Worm (Caenorhabditis elegans) whole organism, L3 larva: ENCODE measurements around the gene C33A12.19.

ENCODE experiments used
- R02D3.7 ChIP-seq: fragments of 150-350 bp; optimal IDR thresholded peaks from 2 replicates; lab custom pipeline; 2014; ENCODE audit warnings: missing biosample characterization, missing genetic modification characterization
- ZK546.5 ChIP-seq: sonication (generic microtip); optimal IDR thresholded peaks from 2 replicates; lab custom pipeline; 2017; ENCODE audit warnings: missing biosample characterization, missing genetic modification characterization
- aly-2 ChIP-seq: fragments of 150-350 bp; optimal IDR thresholded peaks from 2 replicates; lab custom pipeline; 2014; ENCODE audit warnings: missing biosample characterization, missing genetic modification characterization
- ama-1 ChIP-seq: fragments of 150-350 bp; optimal IDR thresholded peaks from 2 replicates; lab custom pipeline; 2018
- ceh-16 ChIP-seq: sonication (generic microtip); optimal IDR thresholded peaks from 2 replicates; lab custom pipeline; 2017; ENCODE audit warnings: missing biosample characterization, missing genetic modification characterization
- ceh-28 ChIP-seq: fragments of 150-350 bp; optimal IDR thresholded peaks from 2 replicates; lab custom pipeline; 2014; ENCODE audit warnings: missing biosample characterization, missing genetic modification reagents, missing genetic modification characterization
- ceh-82 ChIP-seq: fragments of 150-350 bp; optimal IDR thresholded peaks from 2 replicates; lab custom pipeline; 2014; ENCODE audit warnings: missing biosample characterization, missing genetic modification characterization
- ceh-9 ChIP-seq: sonication (generic microtip); optimal IDR thresholded peaks from 2 replicates; lab custom pipeline; 2018; ENCODE audit warnings: missing biosample characterization, missing genetic modification characterization
- daf-12 ChIP-seq: fragments of 150-350 bp; optimal IDR thresholded peaks from 2 replicates; lab custom pipeline; 2014; ENCODE audit warnings: missing biosample characterization, missing genetic modification reagents, missing genetic modification characterization
- egl-27 ChIP-seq: sonication (generic microtip); optimal IDR thresholded peaks from 4 replicates; lab custom pipeline; 2017; ENCODE audit warnings: missing biosample characterization, missing genetic modification reagents, missing genetic modification characterization
- egl-5 ChIP-seq: fragments of 150-350 bp; optimal IDR thresholded peaks from 2 replicates; lab custom pipeline; 2017; ENCODE audit warnings: missing biosample characterization, missing genetic modification reagents, missing genetic modification characterization, inconsistent platforms
- elt-1 ChIP-seq: fragments of 150-350 bp; optimal IDR thresholded peaks from 2 replicates; lab custom pipeline; 2014; ENCODE audit warnings: missing biosample characterization, missing genetic modification characterization
- elt-2 ChIP-seq: sonication (generic microtip); optimal IDR thresholded peaks from 2 replicates; lab custom pipeline; 2016; ENCODE audit warnings: missing genetic modification reagents, mild to moderate bottlenecking, missing genetic modification characterization, missing compliant biosample characterization
- elt-3 ChIP-seq, 3 experiments: fragments of 150-350 bp in 1 of 3; sonication (generic microtip) in 2 of 3; optimal IDR thresholded peaks; 2 replicates in 2 of 3; 4 replicates in 1 of 3; lab custom pipeline; 2014 to 2017; ENCODE audit warnings: missing biosample characterization in 3 of 3, missing genetic modification characterization in 3 of 3
- fkh-10 ChIP-seq: sonication (generic microtip); optimal IDR thresholded peaks from 2 replicates; lab custom pipeline; 2017; ENCODE audit warnings: missing biosample characterization, missing genetic modification reagents, missing genetic modification characterization
- fkh-2 ChIP-seq: fragments of 150-350 bp; optimal IDR thresholded peaks from 2 replicates; lab custom pipeline; 2014; ENCODE audit warnings: missing biosample characterization, missing genetic modification reagents, missing genetic modification characterization
- fos-1 ChIP-seq: fragments of 150-350 bp; optimal IDR thresholded peaks from 2 replicates; lab custom pipeline; 2014; ENCODE audit warnings: missing biosample characterization, missing genetic modification characterization
- hmg-11 ChIP-seq: sonication (generic microtip); optimal IDR thresholded peaks from 2 replicates; lab custom pipeline; 2016; ENCODE audit warnings: missing genetic modification characterization, missing compliant biosample characterization
- jun-1 ChIP-seq: fragments of 150-350 bp; optimal IDR thresholded peaks from 2 replicates; lab custom pipeline; 2014; ENCODE audit warnings: missing biosample characterization, missing genetic modification reagents, missing genetic modification characterization
- lin-15B ChIP-seq: fragments of 150-350 bp; optimal IDR thresholded peaks from 2 replicates; lab custom pipeline; 2014; ENCODE audit warnings: missing biosample characterization, missing genetic modification characterization
- lin-39 ChIP-seq: fragments of 150-350 bp; optimal IDR thresholded peaks from 2 replicates; lab custom pipeline; 2018; ENCODE audit warnings: missing biosample characterization, missing genetic modification reagents, missing genetic modification characterization
- mdl-1 ChIP-seq: fragments of 150-350 bp; optimal IDR thresholded peaks from 2 replicates; lab custom pipeline; 2014; ENCODE audit warnings: missing biosample characterization, missing genetic modification characterization
- mml-1 ChIP-seq: fragments of 150-350 bp; sonication (generic microtip); optimal IDR thresholded peaks from 3 replicates; lab custom pipeline; 2014; ENCODE audit warnings: missing biosample characterization, missing genetic modification characterization
- nhr-12 ChIP-seq: fragments of 150-350 bp; optimal IDR thresholded peaks from 2 replicates; lab custom pipeline; 2014; ENCODE audit warnings: missing biosample characterization, missing genetic modification characterization
- nhr-23 ChIP-seq: fragments of 150-350 bp; optimal IDR thresholded peaks from 2 replicates; lab custom pipeline; 2014; ENCODE audit warnings: missing biosample characterization, missing genetic modification reagents, missing genetic modification characterization
- nhr-237 ChIP-seq: fragments of 150-350 bp; optimal IDR thresholded peaks from 2 replicates; lab custom pipeline; 2014; ENCODE audit warnings: missing biosample characterization, missing genetic modification characterization
- nhr-25 ChIP-seq: sonication (generic microtip); optimal IDR thresholded peaks from 2 replicates; lab custom pipeline; 2017; ENCODE audit warnings: missing biosample characterization, missing genetic modification characterization
- nhr-28 ChIP-seq: fragments of 150-350 bp; optimal IDR thresholded peaks from 2 replicates; lab custom pipeline; 2014; ENCODE audit warnings: missing biosample characterization, missing genetic modification characterization
- nhr-43 ChIP-seq: sonication (generic microtip); optimal IDR thresholded peaks from 2 replicates; lab custom pipeline; 2016; ENCODE audit warnings: mild to moderate bottlenecking, missing genetic modification characterization, missing compliant biosample characterization; ENCODE audit not compliant: poor library complexity, severe bottlenecking
- nhr-67 ChIP-seq: fragments of 150-350 bp; optimal IDR thresholded peaks from 2 replicates; lab custom pipeline; 2014; ENCODE audit warnings: missing biosample characterization, missing genetic modification characterization
- nhr-76 ChIP-seq: fragments of 150-350 bp; sonication (generic microtip); optimal IDR thresholded peaks from 5 replicates; lab custom pipeline; 2014; ENCODE audit warnings: missing biosample characterization, missing genetic modification characterization
- nhr-77 ChIP-seq: fragments of 150-350 bp; optimal IDR thresholded peaks from 2 replicates; lab custom pipeline; 2014; ENCODE audit warnings: missing biosample characterization, missing genetic modification characterization
- pha-4 ChIP-seq: fragments of 150-350 bp; optimal IDR thresholded peaks from 2 replicates; lab custom pipeline; 2014; ENCODE audit warnings: missing biosample characterization, missing genetic modification reagents, missing genetic modification characterization
- pqm-1 ChIP-seq: fragments of 150-350 bp; optimal IDR thresholded peaks from 2 replicates; lab custom pipeline; 2017; ENCODE audit warnings: missing biosample characterization, missing genetic modification characterization, inconsistent platforms
- sea-2 ChIP-seq: fragments of 150-350 bp; sonication (generic microtip); optimal IDR thresholded peaks from 4 replicates; lab custom pipeline; 2014; ENCODE audit warnings: missing biosample characterization, missing genetic modification reagents, missing genetic modification characterization
- skn-1 ChIP-seq: fragments of 150-350 bp; optimal IDR thresholded peaks from 2 replicates; lab custom pipeline; 2014; ENCODE audit warnings: missing biosample characterization, missing genetic modification characterization
- snpc-4 ChIP-seq: fragments of 150-350 bp; optimal IDR thresholded peaks from 2 replicates; lab custom pipeline; 2014; ENCODE audit warnings: missing biosample characterization, missing genetic modification characterization
- unc-39 ChIP-seq: sonication (generic microtip); optimal IDR thresholded peaks from 4 replicates; lab custom pipeline; 2017; ENCODE audit warnings: missing biosample characterization, missing genetic modification characterization
- unc-62 ChIP-seq: fragments of 150-350 bp; sonication (generic microtip); optimal IDR thresholded peaks from 4 replicates; lab custom pipeline; 2014; ENCODE audit warnings: missing biosample characterization, missing genetic modification reagents, missing genetic modification characterization
- zag-1 ChIP-seq: fragments of 150-350 bp; optimal IDR thresholded peaks from 2 replicates; lab custom pipeline; 2014; ENCODE audit warnings: missing biosample characterization, missing genetic modification characterization
- ztf-4 ChIP-seq: fragments of 150-350 bp; optimal IDR thresholded peaks from 2 replicates; lab custom pipeline; 2014; ENCODE audit warnings: missing biosample characterization, missing genetic modification characterization

C33A12.19 gene

DNA sequence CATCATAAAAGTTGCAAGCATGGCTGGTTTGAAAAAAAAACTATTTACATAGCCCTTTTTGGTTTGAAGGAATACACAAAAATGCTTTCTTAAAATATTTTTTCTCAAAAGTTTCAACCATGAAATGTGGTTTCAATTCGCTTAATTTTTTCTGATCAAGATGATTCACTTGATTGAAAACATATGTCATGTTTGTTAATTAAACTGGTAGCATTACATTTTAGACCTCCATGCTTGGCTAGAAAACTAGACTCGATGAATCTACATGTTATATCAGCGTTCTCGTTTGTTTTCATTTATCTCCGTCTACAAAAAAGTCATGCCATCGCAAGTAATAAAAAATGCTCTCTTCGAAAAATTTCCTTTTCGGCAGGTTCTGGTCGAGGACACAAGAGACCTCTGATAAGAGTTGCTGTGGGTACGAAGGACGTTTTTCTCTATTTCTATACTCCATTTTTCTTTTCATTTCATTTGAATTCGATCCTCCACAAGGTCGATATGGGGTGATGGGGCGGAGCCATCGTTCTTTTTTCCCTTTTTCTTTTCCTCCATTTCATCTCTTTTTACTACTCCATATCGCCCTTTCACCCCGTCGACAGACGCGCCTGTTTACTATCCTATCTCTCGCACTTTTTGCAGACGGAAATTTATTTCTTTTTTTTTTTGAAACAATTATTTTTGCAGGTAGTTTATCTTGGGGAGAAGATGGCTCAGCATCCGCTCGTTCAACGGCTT, 9.1 kb downstream of the C33A12.19 start, which contains the start of gene elo-1 (continued):
- TF ChIP-seq nhr-76 (tag; lab: Kevin White, UChicago) (no peak), nhr-77 (tag; lab: Kevin White, UChicago) (no peak), sea-2 (GFP tag; lab: Kevin White, UChicago) (no peak), elt-1 (tag; lab: Kevin White, UChicago) (no peak), nhr-237 (no peak), mml-1 (tag; lab: Kevin White, UChicago) (no peak), ceh-28 (tag; lab: Kevin White, UChicago) (no peak), daf-12 (tag; lab: Kevin White, UChicago) (no peak), ceh-82 (no peak), fkh-2 (tag; lab: Kevin White, UChicago) (no peak), ama-1 (no peak), jun-1 (tag; lab: Kevin White, UChicago) (peak; percentile 53), ceh-9 (no peak), zag-1 (tag; lab: Kevin White, UChicago) (no peak), ztf-4 (tag; lab: Kevin White, UChicago) (no peak), nhr-12 (tag; lab: Kevin White, UChicago) (no peak), hmg-11 (tag; lab: Kevin White, UChicago) (no peak), nhr-28 (tag; lab: Kevin White, UChicago) (no peak), lin-15B (tag; lab: Kevin White, UChicago) (no peak), fos-1 (tag; lab: Kevin White, UChicago) (peak; percentile 19), egl-5 (tag; lab: Kevin White, UChicago) (no peak), nhr-67 (no peak), egl-27 (peak; percentile 30)

DNA sequence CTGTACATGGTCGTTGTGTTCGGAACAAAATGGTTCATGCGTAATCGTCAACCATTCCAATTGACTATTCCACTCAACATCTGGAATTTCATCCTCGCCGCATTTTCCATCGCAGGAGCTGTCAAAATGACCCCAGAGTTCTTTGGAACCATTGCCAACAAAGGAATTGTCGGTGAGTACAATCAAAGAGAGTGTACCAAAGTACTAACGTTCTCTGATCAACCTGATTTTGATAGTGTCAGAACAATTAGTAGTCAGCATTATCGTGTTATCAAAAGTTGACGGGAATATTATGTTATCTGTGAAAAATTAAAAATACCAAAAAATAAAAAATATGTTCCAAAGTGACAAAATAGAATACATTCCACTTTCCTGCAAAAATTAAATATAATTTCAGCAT, 10.2 kb downstream of the C33A12.19 start:
- TF ChIP-seq ztf-4 (tag; lab: Kevin White, UChicago) (no peak), skn-1 (tag; lab: Kevin White, UChicago) (peak; percentile 7), lin-15B (tag; lab: Kevin White, UChicago) (no peak), fos-1 (tag; lab: Kevin White, UChicago) (no peak), ceh-16 (tag; lab: Kevin White, UChicago) (no peak), egl-5 (tag; lab: Kevin White, UChicago) (no peak), ZK546.5 (tag; lab: Kevin White, UChicago) (no peak), jun-1 (tag; lab: Kevin White, UChicago) (no peak), zag-1 (tag; lab: Kevin White, UChicago) (no peak), hmg-11 (tag; lab: Kevin White, UChicago) (no peak), nhr-25 (tag; lab: Kevin White, UChicago) (no peak), lin-39 (tag; lab: Kevin White, UChicago) (no peak), aly-2 (tag; lab: Kevin White, UChicago) (no peak), pha-4 (peak; percentile 48), mdl-1 (no peak), fkh-10 (no peak), sea-2 (GFP tag; lab: Kevin White, UChicago) (no peak), nhr-77 (tag; lab: Kevin White, UChicago) (no peak), elt-3 (tag; optimal IDR thresholded peaks at IDR 0.05; lab: Kevin White, UChicago) (no peak), nhr-43 (no peak), ama-1 (no peak), snpc-4 (tag; lab: Kevin White, UChicago) (no peak), nhr-23 (no peak), pqm-1 (tag; lab: Kevin White, UChicago) (peak; percentile 88), unc-39 (tag; lab: Kevin White, UChicago) (no peak), elt-2 (peak; percentile 85), nhr-67 (no peak)

ce11 chrIV:9529647-9530046, 12.8 kb downstream of the C33A12.19 start, which contains the start of gene elo-7:
Gene elo-7 (plus strand): TSS chrIV:9529947.
- no peak for TF ChIP-seq skn-1 (tag; lab: Kevin White, UChicago)
- no peak for TF ChIP-seq ama-1
- TF ChIP-seq ceh-16 (tag; lab: Kevin White, UChicago) = no peak
- no peak for TF ChIP-seq lin-39 (tag; lab: Kevin White, UChicago)
- TF ChIP-seq unc-62 = no peak
- TF ChIP-seq R02D3.7 (tag; lab: Kevin White, UChicago) = no peak
